Fruit fly (Drosophila melanogaster) whole organism, embryonic: ENCODE results near the gene CheA29a.

Experiments used
- Adf1 ChIP-seq: fragments of 200-800 bp; sonication (Bioruptor generic); IDR thresholded peaks from 2 replicates; pipeline ENCODE4 v1.3.6; 2022; ENCODE audit warnings: missing biosample characterization, missing genetic modification characterization
- BEAF-32 ChIP-seq: fragments of 200-800 bp; sonication (Bioruptor generic); optimal IDR thresholded peaks from 3 replicates; lab custom pipeline; 2017; ENCODE audit warnings: missing biosample characterization, missing genetic modification characterization, mild to moderate bottlenecking, moderate library complexity, missing genetic modification reagents
- BtbVII ChIP-seq: fragments of 200-800 bp; sonication (Bioruptor generic); optimal IDR thresholded peaks from 3 replicates; lab custom pipeline; 2017; ENCODE audit warnings: missing biosample characterization, mild to moderate bottlenecking, missing genetic modification characterization
- CG10366 ChIP-seq: fragments of 200-800 bp; sonication (Bioruptor generic); IDR thresholded peaks from 2 replicates; pipeline ENCODE4 v1.3.6; 2022; ENCODE audit warnings: missing biosample characterization, missing genetic modification characterization
- CG10959 ChIP-seq: fragments of 200-800 bp; sonication (Bioruptor generic); IDR thresholded peaks from 2 replicates; pipeline ENCODE4 v1.3.6; 2022; ENCODE audit warnings: missing biosample characterization, missing genetic modification characterization
- CG14860 ChIP-seq: fragments of 200-800 bp; sonication (Bioruptor generic); IDR thresholded peaks from 3 replicates; pipeline ENCODE4 v1.3.6; 2022; ENCODE audit warnings: missing biosample characterization, missing genetic modification characterization; ENCODE audit not compliant: partially characterized antibody
- CG1603 ChIP-seq: fragments of 200-800 bp; sonication (Bioruptor generic); optimal IDR thresholded peaks from 2 replicates; lab custom pipeline; 2019; ENCODE audit warnings: missing biosample characterization, mild to moderate bottlenecking, missing genetic modification characterization, moderate library complexity
- CG2116 ChIP-seq: fragments of 200-800 bp; sonication (Bioruptor generic); optimal IDR thresholded peaks from 3 replicates; lab custom pipeline; 2018; ENCODE audit warnings: missing biosample characterization, mild to moderate bottlenecking, missing genetic modification characterization
- CG2120 ChIP-seq: fragments of 200-800 bp; sonication (Bioruptor generic); optimal IDR thresholded peaks from 3 replicates; lab custom pipeline; 2016; ENCODE audit warnings: missing biosample characterization, missing genetic modification characterization
- CG2199 ChIP-seq: fragments of 200-800 bp; sonication (Bioruptor generic); IDR thresholded peaks from 3 replicates; pipeline ENCODE4 v1.3.6; 2022; ENCODE audit warnings: missing biosample characterization, missing genetic modification characterization
- CG2889 ChIP-seq: fragments of 200-800 bp; sonication (Bioruptor generic); IDR thresholded peaks from 3 replicates; pipeline ENCODE4 v1.3.6; 2022; ENCODE audit warnings: missing biosample characterization, missing genetic modification characterization
- CG30020 ChIP-seq: fragments of 200-800 bp; optimal IDR thresholded peaks from 2 replicates; lab custom pipeline; 2019; ENCODE audit warnings: missing biosample characterization, mild to moderate bottlenecking, missing genetic modification characterization, moderate library complexity
- CG3163 ChIP-seq: fragments of 200-800 bp; sonication (Bioruptor generic); optimal IDR thresholded peaks from 3 replicates; lab custom pipeline; 2016; ENCODE audit warnings: missing biosample characterization, missing genetic modification characterization
- CG34224 ChIP-seq: fragments of 200-800 bp; sonication (Bioruptor generic); IDR thresholded peaks from 3 replicates; pipeline ENCODE4 v1.3.6; 2022; ENCODE audit warnings: missing biosample characterization, missing genetic modification characterization; ENCODE audit not compliant: partially characterized antibody
- CG3726 ChIP-seq: fragments of 200-800 bp; sonication (Bioruptor generic); IDR thresholded peaks from 3 replicates; pipeline ENCODE4, ENCODE4 v1.3.6; 2022; ENCODE audit warnings: missing biosample characterization, missing genetic modification characterization
- CG42726 ChIP-seq: fragments of 200-800 bp; sonication (Bioruptor generic); IDR thresholded peaks from 2 replicates; pipeline ENCODE4 v1.3.6; 2022; ENCODE audit warnings: missing biosample characterization, missing genetic modification characterization; ENCODE audit not compliant: partially characterized antibody
- CG4404 ChIP-seq: fragments of 200-800 bp; sonication (Bioruptor generic); IDR thresholded peaks from 2 replicates; pipeline ENCODE4 v1.3.6; 2022; ENCODE audit warnings: missing biosample characterization, missing genetic modification characterization
- CG8388 ChIP-seq: fragments of 200-800 bp; sonication (Bioruptor generic); optimal IDR thresholded peaks from 2 replicates; lab custom pipeline; 2019; ENCODE audit warnings: missing biosample characterization, mild to moderate bottlenecking, missing genetic modification characterization, moderate library complexity
- CG9932 ChIP-seq: fragments of 200-800 bp; sonication (Bioruptor generic); IDR thresholded peaks from 2 replicates; pipeline ENCODE4 v1.3.6; 2022; ENCODE audit warnings: missing biosample characterization, missing genetic modification characterization
- ERR ChIP-seq: fragments of 200-800 bp; sonication (Bioruptor generic); optimal IDR thresholded peaks from 2 replicates; lab custom pipeline; 2016; ENCODE audit warnings: missing biosample characterization, missing genetic modification characterization
- Ets65A ChIP-seq: fragments of 200-800 bp; sonication (Bioruptor generic); peaks from one replicate; lab custom pipeline; 2016; ENCODE audit warnings: missing biosample characterization, missing genetic modification characterization
- Max ChIP-seq: fragments of 200-800 bp; sonication (Bioruptor generic); optimal IDR thresholded peaks from 2 replicates; lab custom pipeline; 2016; ENCODE audit warnings: missing biosample characterization, mild to moderate bottlenecking, missing genetic modification characterization
- Meics ChIP-seq: fragments of 200-800 bp; sonication (Bioruptor generic); optimal IDR thresholded peaks from 2 replicates; lab custom pipeline; 2017; ENCODE audit warnings: missing biosample characterization, mild to moderate bottlenecking, missing genetic modification characterization
- NFAT ChIP-seq: fragments of 200-800 bp; sonication (Bioruptor generic); IDR thresholded peaks from 2 replicates; pipeline ENCODE4 v1.3.6; 2022; ENCODE audit warnings: missing biosample characterization, missing genetic modification characterization
- Opbp ChIP-seq: fragments of 200-800 bp; sonication (Bioruptor generic); IDR thresholded peaks from 3 replicates; pipeline ENCODE4 v1.3.6; 2022; ENCODE audit warnings: missing biosample characterization, missing genetic modification characterization; ENCODE audit not compliant: partially characterized antibody
- Ravus ChIP-seq: fragments of 200-800 bp; sonication (Bioruptor generic); IDR thresholded peaks from 2 replicates; pipeline ENCODE4 v1.3.6; 2022; ENCODE audit warnings: missing biosample characterization, missing genetic modification characterization
- Sry-δ ChIP-seq: fragments of 200-800 bp; sonication (Bioruptor generic); optimal IDR thresholded peaks from 2 replicates; lab custom pipeline; 2016; ENCODE audit warnings: missing biosample characterization, missing genetic modification characterization
- Trl ChIP-seq, 3 experiments: fragments of >200 bp in 2 of 3; fragments of 200-800 bp in 1 of 3; sonication (Bioruptor generic) in 1 of 3; optimal IDR thresholded peaks; 2 replicates in 1 of 3; 3 replicates in 2 of 3; lab custom pipeline; 2016 to 2017; ENCODE audit warnings: missing biosample characterization in 1 of 3, missing genetic modification characterization in 1 of 3
- ara ChIP-seq: fragments of 200-800 bp; sonication (Bioruptor generic); IDR thresholded peaks from 2 replicates; pipeline ENCODE4 v1.3.6; 2022; ENCODE audit warnings: missing biosample characterization, missing genetic modification characterization
- cg ChIP-seq: fragments of 200-800 bp; sonication (Bioruptor generic); optimal IDR thresholded peaks from 3 replicates; lab custom pipeline; 2019; ENCODE audit warnings: missing biosample characterization, mild to moderate bottlenecking, missing genetic modification characterization, moderate library complexity
- crc ChIP-seq: fragments of 200-800 bp; sonication (Bioruptor generic); optimal IDR thresholded peaks from 2 replicates; lab custom pipeline; 2016; ENCODE audit warnings: missing biosample characterization, missing genetic modification characterization
- en ChIP-seq: fragments of 200-800 bp; sonication (Bioruptor generic); optimal IDR thresholded peaks from 2 replicates; lab custom pipeline; 2016; ENCODE audit warnings: missing biosample characterization, missing genetic modification characterization
- ewg ChIP-seq: fragments of 200-800 bp; sonication (Bioruptor generic); optimal IDR thresholded peaks from 3 replicates; lab custom pipeline; 2017; ENCODE audit warnings: mild to moderate bottlenecking, missing biosample characterization, missing genetic modification reagents, missing genetic modification characterization
- fu2 ChIP-seq: fragments of 200-800 bp; sonication (Bioruptor generic); optimal IDR thresholded peaks from 2 replicates; lab custom pipeline; 2016; ENCODE audit warnings: missing biosample characterization, missing genetic modification characterization
- gcm ChIP-seq: fragments of 200-800 bp; sonication (Bioruptor generic); optimal IDR thresholded peaks from 2 replicates; lab custom pipeline; 2019; ENCODE audit warnings: missing biosample characterization, mild to moderate bottlenecking, missing genetic modification characterization, moderate library complexity
- mam ChIP-seq: fragments of 200-800 bp; sonication (Bioruptor generic); optimal IDR thresholded peaks from 3 replicates; lab custom pipeline; 2016; ENCODE audit warnings: missing biosample characterization, missing genetic modification characterization
- nom ChIP-seq: fragments of 200-800 bp; sonication (Bioruptor generic); optimal IDR thresholded peaks from 2 replicates; lab custom pipeline; 2017; ENCODE audit warnings: missing biosample characterization, missing genetic modification characterization, mild to moderate bottlenecking, moderate library complexity, missing genetic modification reagents
- rib ChIP-seq: fragments of 200-800 bp; sonication (Bioruptor generic); IDR thresholded peaks from 2 replicates; pipeline ENCODE4 v1.3.6; 2022; ENCODE audit warnings: missing biosample characterization, missing genetic modification characterization
- schlank ChIP-seq: fragments of 200-800 bp; sonication (Bioruptor generic); optimal IDR thresholded peaks from 2 replicates; lab custom pipeline; 2018; ENCODE audit warnings: missing biosample characterization, mild to moderate bottlenecking, missing genetic modification characterization
- scrt ChIP-seq: fragments of 200-800 bp; sonication (Bioruptor generic); optimal IDR thresholded peaks from 2 replicates; lab custom pipeline; 2018; ENCODE audit warnings: missing biosample characterization, mild to moderate bottlenecking, missing genetic modification characterization, moderate library complexity
- sisA ChIP-seq: fragments of 200-800 bp; sonication (Bioruptor generic); IDR thresholded peaks from 2 replicates; pipeline ENCODE4 v1.3.6; 2022; ENCODE audit warnings: missing biosample characterization, missing genetic modification characterization
- slp2 ChIP-seq: fragments of 200-800 bp; sonication (Bioruptor generic); optimal IDR thresholded peaks from 2 replicates; lab custom pipeline; 2016; ENCODE audit warnings: missing biosample characterization, missing genetic modification characterization
- sna ChIP-seq: fragments of 200-800 bp; sonication (Bioruptor generic); IDR thresholded peaks from 2 replicates; pipeline ENCODE4 v1.3.6; 2022; ENCODE audit warnings: missing biosample characterization, missing genetic modification characterization; ENCODE audit not compliant: partially characterized antibody
- so ChIP-seq: fragments of 200-800 bp; sonication (Bioruptor generic); IDR thresholded peaks from 3 replicates; pipeline ENCODE4 v1.3.6; 2022; ENCODE audit warnings: missing biosample characterization, missing genetic modification characterization
- sob ChIP-seq: fragments of 200-800 bp; sonication (Bioruptor generic); IDR thresholded peaks from 2 replicates; pipeline ENCODE4 v1.3.6; 2022; ENCODE audit warnings: missing biosample characterization, missing genetic modification characterization
- tll ChIP-seq, 2 experiments: fragments of 200-800 bp in 1 of 2; fragments of >200 bp in 1 of 2; sonication (Bioruptor generic) in 1 of 2; optimal IDR thresholded peaks; 2 replicates each; lab custom pipeline; 2017 to 2019; ENCODE audit warnings: missing biosample characterization in 2 of 2, missing genetic modification characterization in 2 of 2, mild to moderate bottlenecking in 1 of 2, moderate library complexity in 1 of 2
- unpg ChIP-seq: fragments of 200-800 bp; sonication (Bioruptor generic); optimal IDR thresholded peaks from 3 replicates; lab custom pipeline; 2018; ENCODE audit warnings: missing biosample characterization, mild to moderate bottlenecking, missing genetic modification characterization, moderate library complexity

CheA29a gene

DNA sequence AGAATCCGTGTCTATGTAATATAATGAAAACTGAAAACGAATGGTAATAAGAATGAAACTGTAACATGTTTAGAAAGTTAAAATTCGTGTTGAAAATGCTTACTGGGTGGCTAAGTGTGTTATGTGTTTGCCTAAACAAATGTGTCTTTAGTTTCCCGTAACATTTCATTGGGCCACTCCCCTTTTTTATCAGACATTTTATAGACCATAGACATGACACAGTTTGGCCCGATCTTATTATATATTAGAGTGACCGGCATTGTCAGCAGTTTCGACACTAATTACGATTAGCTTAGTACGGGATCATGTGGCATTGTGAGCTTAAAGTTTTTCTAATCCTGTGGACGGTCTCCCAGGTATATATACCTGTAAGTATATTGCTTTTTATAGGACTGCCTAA, at the start of gene CheA29a:
Gene CheA29a, plus strand, starts transcription at position 301 of the 400 bp plus-strand sequence.
- TF ChIP-seq Sry-δ (GFP tag; lab: Kevin White, UChicago) (no peak), sna (no peak), CG10959 (no peak), CG14860 (GFP tag; lab: Robert Waterston, UW) (no peak)

DNA sequence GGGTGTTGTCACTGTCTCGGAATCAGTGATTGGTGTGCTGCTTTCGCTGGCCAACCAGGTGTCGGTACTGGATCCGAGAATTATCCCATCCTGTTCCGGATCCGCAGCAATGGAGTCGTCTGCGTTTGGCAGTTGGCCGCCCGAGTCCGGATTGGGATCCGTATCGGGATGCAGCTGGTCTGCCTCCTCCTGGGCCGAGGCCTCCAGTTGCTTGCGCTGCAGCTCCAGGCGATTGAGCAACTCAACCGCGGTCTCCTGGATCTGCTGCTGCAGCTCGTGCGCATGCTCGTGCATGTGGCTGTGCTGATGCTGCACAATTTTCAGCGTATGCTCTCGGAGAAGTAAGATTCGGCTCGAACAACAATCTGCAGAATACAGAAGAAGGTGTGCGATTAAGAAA, 45.0 kb upstream of the CheA29a start:
- no peak for TF ChIP-seq Ravus
- TF ChIP-seq CG4404 = no peak
- no peak for TF ChIP-seq gcm (GFP tag; lab: Kevin White, UChicago)
- TF ChIP-seq schlank (tag; lab: Kevin White, UChicago) = no peak
- TF ChIP-seq CG42726 (GFP tag; lab: Robert Waterston, UW) = no peak
- TF ChIP-seq ewg (GFP tag; lab: Kevin White, UChicago) = peak; percentile 16
- TF ChIP-seq Ets65A (GFP tag; lab: Kevin White, UChicago) = peak; percentile 91
- TF ChIP-seq ara (GFP tag; lab: Robert Waterston, UW) = 0 out of 2 replicates have a peak, but pooled peaks have one; percentile 15
- TF ChIP-seq so (GFP tag; lab: Robert Waterston, UW) = 0 out of 3 replicates have a peak, but pooled peaks have one; percentile 11
- TF ChIP-seq sisA = 0 out of 2 replicates have a peak, but pooled peaks have one; percentile 19
- TF ChIP-seq slp2 (GFP tag; lab: Kevin White, UChicago) = no peak
- TF ChIP-seq ERR (GFP tag; lab: Kevin White, UChicago) = no peak
- no peak for TF ChIP-seq Meics
- 0 out of 2 replicates have a peak, but pooled peaks have one; percentile 12 for TF ChIP-seq sob (GFP tag; lab: Robert Waterston, UW)
- no peak for TF ChIP-seq CG2116 (GFP tag; lab: Kevin White, UChicago)
- no peak for TF ChIP-seq CG2120
- no peak for TF ChIP-seq cg (GFP tag; lab: Kevin White, UChicago)
- 0 out of 3 replicates have a peak, but pooled peaks have one; percentile 25 for TF ChIP-seq CG3726 (GFP tag; lab: Robert Waterston, UW)

DNA sequence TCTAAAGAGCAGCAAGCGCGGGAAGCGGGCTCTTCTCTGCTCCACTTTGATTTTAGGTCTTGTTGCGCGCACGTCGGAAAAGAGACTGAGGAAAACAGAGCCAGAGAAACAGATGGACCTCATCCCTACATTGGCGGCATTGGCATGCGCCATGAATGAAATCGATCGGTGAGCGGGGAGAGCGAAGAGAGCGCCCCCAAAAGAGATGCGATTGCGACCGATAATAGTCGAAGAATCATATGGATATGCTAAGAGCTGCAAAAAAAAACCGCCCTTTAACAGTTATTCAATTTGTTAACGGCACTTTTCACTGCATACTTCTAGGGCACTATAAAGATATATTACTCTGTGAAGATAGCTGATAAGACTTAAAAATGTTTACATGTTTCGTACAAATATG, 43.6 kb upstream of the CheA29a start, which contains the start of gene grk:
Gene grk, minus strand, starts transcription at position 87 of the 400 bp plus-strand sequence.
- TF ChIP-seq CG10366 (GFP tag; lab: Robert Waterston, UW) (no peak), CG3163 (peak; percentile 75), NFAT (GFP tag; lab: Robert Waterston, UW) (0 out of 2 replicates have a peak, but pooled peaks have one; percentile 28), rib (no peak), Trl (optimal IDR thresholded peaks at IDR 0.05; lab: Kevin White, UChicago) (peak; percentile 55 to 60), Trl (GFP tag; optimal IDR thresholded peaks at IDR 0.05; lab: Kevin White, UChicago) (no peak), nom (GFP tag; lab: Kevin White, UChicago) (peak; percentile 16), CG34224 (GFP tag; lab: Robert Waterston, UW) (peak; percentile 34; the same call in 1 of the 3 replicates), Opbp (GFP tag; lab: Robert Waterston, UW) (0 out of 3 replicates have a peak, but pooled peaks have one; percentile 45), CG2199 (GFP tag; lab: Robert Waterston, UW) (peak; percentile 78; the same call in 2 of the 3 replicates)

DNA sequence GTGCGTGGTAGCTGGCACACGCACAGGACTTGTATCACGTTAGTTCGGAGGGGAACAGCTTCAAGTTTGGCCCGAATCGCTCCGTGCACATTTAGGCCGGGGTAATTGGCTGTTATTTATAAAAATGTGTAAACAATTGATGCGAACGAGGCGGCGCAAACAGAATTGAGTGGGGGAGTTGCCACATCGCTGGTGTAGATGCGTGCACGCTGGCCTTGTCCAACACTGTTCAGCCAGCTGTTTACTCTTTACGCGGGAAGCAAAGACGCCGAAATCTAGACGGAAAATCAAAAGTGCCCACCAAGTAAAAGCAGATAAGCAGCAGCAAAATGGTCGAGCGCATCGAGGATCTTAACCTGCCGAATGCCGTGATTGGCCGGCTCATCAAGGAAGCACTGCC, 40.0 kb upstream of the CheA29a start, which contains the start of the genes D12 and Chrac-14:
Gene D12, minus strand, starts transcription at position 190 of the 400 bp plus-strand sequence.
Gene Chrac-14, plus strand, starts transcription at position 230 of the 400 bp plus-strand sequence.
- TF ChIP-seq scrt (GFP tag; lab: Kevin White, UChicago) (no peak), CG8388 (GFP tag; lab: Kevin White, UChicago) (no peak), CG2889 (GFP tag; lab: Robert Waterston, UW) (no peak), CG1603 (peak; percentile 65), Max (GFP tag; lab: Kevin White, UChicago) (no peak), CG30020 (no peak), CG9932 (GFP tag; lab: Robert Waterston, UW) (peak; percentile 39; the same call in 1 of the 2 replicates), Adf1 (GFP tag; lab: Robert Waterston, UW) (0 out of 2 replicates have a peak, but pooled peaks have one; percentile 16), BEAF-32 (GFP tag; lab: Kevin White, UChicago) (peak; percentile 26), crc (GFP tag; lab: Kevin White, UChicago) (no peak), en (no peak), unpg (GFP tag; lab: Kevin White, UChicago) (no peak), BtbVII (GFP tag; lab: Kevin White, UChicago) (no peak), tll (GFP tag; optimal IDR thresholded peaks at IDR 0.05; lab: Kevin White, UChicago) (no peak), mam (GFP tag; lab: Kevin White, UChicago) (peak; percentile 37), fu2 (peak; percentile 18)
